Worm (Caenorhabditis elegans): ENCODE measurements around the gene Y66D12A.1.

DNA sequence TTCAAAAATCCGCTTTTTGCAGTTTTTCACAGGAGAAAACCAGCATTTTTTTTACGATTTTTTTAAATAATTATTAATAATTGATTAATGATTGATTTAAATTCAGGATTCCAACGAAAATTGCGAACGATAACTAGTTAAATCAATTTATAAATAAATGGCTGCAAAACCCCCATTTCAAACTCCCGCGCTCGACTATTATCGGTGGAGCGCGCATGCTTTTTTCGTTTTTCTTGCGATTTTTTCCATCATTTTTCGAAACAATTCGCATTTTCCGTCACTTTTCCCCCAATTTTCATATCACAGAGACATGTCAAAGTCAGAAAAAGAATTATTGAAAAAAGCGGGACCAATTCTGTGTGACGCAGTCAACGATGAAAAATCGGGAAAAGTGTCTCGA, 42.4 kb upstream of the Y66D12A.1 start, which contains the start of gene Y66D12A.10:
- TF ChIP-seq C06A6.2 (GFP tag; conservative IDR thresholded peaks at IDR 0.05) = no peak
- no peak for TF ChIP-seq snpc-4 (GFP tag; optimal IDR thresholded peaks at IDR 0.05)
- no peak for TF ChIP-seq snpc-4 (tag; optimal IDR thresholded peaks at IDR 0.05)
- no peak for TF ChIP-seq attf-3 (GFP tag; conservative IDR thresholded peaks at IDR 0.05)

Measured in whole organism, young adult.